Fruit fly (Drosophila melanogaster) whole organism, embryonic: ENCODE measurements around the gene Art4.
A peak's percentile ranks its signal among the peaks of the same experiment; 100 is the strongest.

Experiments
- Atf3 ChIP-seq: fragments of 200-800 bp; sonication (Bioruptor generic); optimal IDR thresholded peaks from 3 replicates; lab custom pipeline; 2016; ENCODE audit warnings: missing biosample characterization, missing genetic modification characterization
- B-H2 ChIP-seq: fragments of 200-800 bp; sonication (Bioruptor generic); optimal IDR thresholded peaks from 2 replicates; lab custom pipeline; 2018; ENCODE audit warnings: missing biosample characterization, mild to moderate bottlenecking, missing genetic modification characterization
- CG10543 ChIP-seq: fragments of 200-800 bp; sonication (Bioruptor generic); optimal IDR thresholded peaks from 3 replicates; lab custom pipeline; 2017; ENCODE audit warnings: missing biosample characterization, mild to moderate bottlenecking, missing genetic modification characterization, moderate library complexity
- CG12744 ChIP-seq: fragments of 200-800 bp; sonication (Bioruptor generic); optimal IDR thresholded peaks from 2 replicates; lab custom pipeline; 2016; ENCODE audit warnings: missing biosample characterization, missing genetic modification characterization
- CG15696 ChIP-seq: fragments of 200-800 bp; sonication (Bioruptor generic); optimal IDR thresholded peaks from 2 replicates; lab custom pipeline; 2019; ENCODE audit warnings: missing biosample characterization, mild to moderate bottlenecking, missing genetic modification characterization, moderate library complexity
- CG17328 ChIP-seq: fragments of 200-800 bp; sonication (Bioruptor generic); IDR thresholded peaks from 2 replicates; pipeline ENCODE4 v1.3.6; 2022; ENCODE audit warnings: missing biosample characterization, missing genetic modification characterization
- CG17359 ChIP-seq: fragments of 200-800 bp; sonication (Bioruptor generic); optimal IDR thresholded peaks from 3 replicates; lab custom pipeline; 2018; ENCODE audit warnings: missing biosample characterization, mild to moderate bottlenecking, missing genetic modification characterization, moderate library complexity
- CG17361 ChIP-seq: fragments of 200-800 bp; sonication (Bioruptor generic); IDR thresholded peaks from 3 replicates; pipeline ENCODE4 v1.3.6; 2022; ENCODE audit warnings: missing biosample characterization, missing genetic modification characterization
- CG18011 ChIP-seq: fragments of 200-800 bp; sonication (Bioruptor generic); optimal IDR thresholded peaks from 2 replicates; lab custom pipeline; 2017; ENCODE audit warnings: missing biosample characterization, missing genetic modification characterization, mild to moderate bottlenecking, moderate library complexity, missing genotype
- CG18262 ChIP-seq: fragments of 200-800 bp; optimal IDR thresholded peaks from 3 replicates; lab custom pipeline; 2019; ENCODE audit warnings: missing biosample characterization, mild to moderate bottlenecking, missing genetic modification characterization, moderate library complexity
- CG2199 ChIP-seq: fragments of 200-800 bp; sonication (Bioruptor generic); IDR thresholded peaks from 3 replicates; pipeline ENCODE4 v1.3.6; 2022; ENCODE audit warnings: missing biosample characterization, missing genetic modification characterization
- CG2678 ChIP-seq: fragments of 200-800 bp; sonication (Bioruptor generic); optimal IDR thresholded peaks from 3 replicates; lab custom pipeline; 2019; ENCODE audit warnings: missing biosample characterization, mild to moderate bottlenecking, missing genetic modification characterization, moderate library complexity
- CG32532 ChIP-seq: fragments of 200-800 bp; sonication (Bioruptor generic); IDR thresholded peaks from 2 replicates; pipeline ENCODE4 v1.3.6; 2022; ENCODE audit warnings: missing biosample characterization, missing genetic modification characterization
- CG33557 ChIP-seq: fragments of 200-800 bp; sonication (Bioruptor generic); optimal IDR thresholded peaks from 2 replicates; lab custom pipeline; 2019; ENCODE audit warnings: missing biosample characterization, mild to moderate bottlenecking, missing genetic modification characterization, moderate library complexity
- CG6689 ChIP-seq: fragments of 200-800 bp; sonication (Bioruptor generic); IDR thresholded peaks from 2 replicates; pipeline ENCODE4 v1.3.6; 2022; ENCODE audit warnings: missing biosample characterization, missing genetic modification characterization
- CG7745 ChIP-seq: fragments of 200-800 bp; sonication (Bioruptor generic); optimal IDR thresholded peaks from 2 replicates; lab custom pipeline; 2018; ENCODE audit warnings: missing biosample characterization, mild to moderate bottlenecking, missing genetic modification characterization, moderate library complexity
- CG8281 ChIP-seq: fragments of 200-800 bp; sonication (Bioruptor generic); optimal IDR thresholded peaks from 2 replicates; lab custom pipeline; 2018; ENCODE audit warnings: missing biosample characterization, mild to moderate bottlenecking, missing genetic modification characterization, moderate library complexity
- CG8290 ChIP-seq, 3 experiments: fragments of 200-800 bp; sonication (Bioruptor generic); optimal IDR thresholded peaks; 2 replicates each; lab custom pipeline; 2016 to 2019; ENCODE audit warnings: missing biosample characterization in 3 of 3, missing genetic modification characterization in 3 of 3, mild to moderate bottlenecking in 2 of 3, moderate library complexity in 1 of 3
- CG9215 ChIP-seq: fragments of 200-800 bp; sonication (Bioruptor generic); IDR thresholded peaks from 2 replicates; pipeline ENCODE4 v1.3.6; 2022; ENCODE audit warnings: missing biosample characterization, missing genetic modification characterization
- D19A ChIP-seq: fragments of 200-800 bp; optimal IDR thresholded peaks from 3 replicates; lab custom pipeline; 2019; ENCODE audit warnings: missing biosample characterization, mild to moderate bottlenecking, missing genetic modification characterization, moderate library complexity
- GATAe ChIP-seq: fragments of 200-800 bp; sonication (Bioruptor generic); conservative IDR thresholded peaks from 2 replicates; pipeline ENCODE4 v1.3.6; 2022; ENCODE audit warnings: missing biosample characterization, missing genetic modification characterization
- HLHmδ ChIP-seq: fragments of 200-800 bp; sonication (Bioruptor generic); optimal IDR thresholded peaks from 2 replicates; lab custom pipeline; 2018; ENCODE audit warnings: missing biosample characterization, mild to moderate bottlenecking, missing genetic modification characterization, moderate library complexity
- Med ChIP-seq: fragments of 200-800 bp; sonication (Bioruptor generic); peaks from one replicate; lab custom pipeline; 2016; ENCODE audit warnings: missing biosample characterization, missing genetic modification characterization, mild to moderate bottlenecking, inconsistent platforms, moderate library complexity
- Meics ChIP-seq: fragments of 200-800 bp; sonication (Bioruptor generic); optimal IDR thresholded peaks from 2 replicates; lab custom pipeline; 2017; ENCODE audit warnings: missing biosample characterization, mild to moderate bottlenecking, missing genetic modification characterization
- Myb ChIP-seq: fragments of 200-800 bp; sonication (Bioruptor generic); optimal IDR thresholded peaks from 2 replicates; lab custom pipeline; 2016; ENCODE audit warnings: missing biosample characterization, missing genetic modification characterization
- Nf-YA ChIP-seq: fragments of 200-800 bp; sonication (Bioruptor generic); IDR thresholded peaks from 2 replicates; pipeline ENCODE4 v1.3.6; 2022; ENCODE audit warnings: missing biosample characterization, missing genetic modification characterization
- Nf-YC ChIP-seq: fragments of 200-800 bp; optimal IDR thresholded peaks from 3 replicates; lab custom pipeline; 2019; ENCODE audit warnings: missing biosample characterization, mild to moderate bottlenecking, missing genetic modification characterization, moderate library complexity
- Sry-δ ChIP-seq: fragments of 200-800 bp; sonication (Bioruptor generic); optimal IDR thresholded peaks from 2 replicates; lab custom pipeline; 2016; ENCODE audit warnings: missing biosample characterization, missing genetic modification characterization
- Trl ChIP-seq, 3 experiments: fragments of >200 bp in 2 of 3; fragments of 200-800 bp in 1 of 3; sonication (Bioruptor generic) in 1 of 3; optimal IDR thresholded peaks; 2 replicates in 1 of 3; 3 replicates in 2 of 3; lab custom pipeline; 2016 to 2017; ENCODE audit warnings: missing biosample characterization in 1 of 3, missing genetic modification characterization in 1 of 3
- ap ChIP-seq: fragments of 200-800 bp; sonication (Bioruptor generic); IDR thresholded peaks from 2 replicates; pipeline ENCODE4 v1.3.6; 2022; ENCODE audit warnings: missing biosample characterization, missing genetic modification characterization
- btn ChIP-seq: fragments of 200-800 bp; sonication (Bioruptor generic); optimal IDR thresholded peaks from 2 replicates; lab custom pipeline; 2016; ENCODE audit warnings: missing biosample characterization, missing genetic modification characterization
- chinmo ChIP-seq: fragments of 200-800 bp; sonication (Bioruptor generic); IDR thresholded peaks from 4 replicates; pipeline ENCODE4 v1.3.6; 2022; ENCODE audit warnings: missing biosample characterization, missing genetic modification characterization; ENCODE audit not compliant: partially characterized antibody
- crp ChIP-seq, 2 experiments: fragments of 200-800 bp; sonication (Bioruptor generic); optimal IDR thresholded peaks; 2 replicates in 1 of 2; 3 replicates in 1 of 2; lab custom pipeline; 2017; ENCODE audit warnings: missing biosample characterization in 2 of 2, missing genetic modification characterization in 2 of 2, mild to moderate bottlenecking in 1 of 2, moderate library complexity in 1 of 2
- dmrt99B ChIP-seq: fragments of 200-800 bp; sonication (Bioruptor generic); optimal IDR thresholded peaks from 2 replicates; lab custom pipeline; 2018; ENCODE audit warnings: missing biosample characterization, mild to moderate bottlenecking, missing genetic modification characterization, moderate library complexity
- ewg ChIP-seq: fragments of 200-800 bp; sonication (Bioruptor generic); optimal IDR thresholded peaks from 3 replicates; lab custom pipeline; 2017; ENCODE audit warnings: mild to moderate bottlenecking, missing biosample characterization, missing genetic modification reagents, missing genetic modification characterization
- grau ChIP-seq: fragments of 200-800 bp; optimal IDR thresholded peaks from 3 replicates; lab custom pipeline; 2019; ENCODE audit warnings: missing biosample characterization, mild to moderate bottlenecking, missing genetic modification characterization, moderate library complexity
- hkb ChIP-seq, 2 experiments: fragments of 200-800 bp in 1 of 2; fragments of >200 bp in 1 of 2; sonication (Bioruptor generic) in 1 of 2; IDR thresholded peaks in 1 of 2; optimal IDR thresholded peaks in 1 of 2; 2 replicates each; pipeline versions ENCODE4 v1.3.6 to Lab custom; 2017 to 2022; ENCODE audit warnings: missing biosample characterization in 1 of 2, missing genetic modification characterization in 1 of 2
- kay ChIP-seq: fragments of 200-800 bp; sonication (Bioruptor generic); optimal IDR thresholded peaks from 2 replicates; lab custom pipeline; 2016; ENCODE audit warnings: missing biosample characterization, missing genetic modification characterization
- kni ChIP-seq: fragments of 200-800 bp; sonication (Bioruptor generic); optimal IDR thresholded peaks from 3 replicates; lab custom pipeline; 2017; ENCODE audit warnings: mild to moderate bottlenecking, missing biosample characterization, missing genetic modification reagents, missing genetic modification characterization
- mld ChIP-seq: fragments of 200-800 bp; sonication (Bioruptor generic); IDR thresholded peaks from 3 replicates; pipeline ENCODE4 v1.3.6; 2022; ENCODE audit warnings: missing biosample characterization, missing genetic modification characterization; ENCODE audit not compliant: partially characterized antibody
- pan ChIP-seq, 4 experiments: fragments of >200 bp in 3 of 4; fragments of 200-800 bp in 1 of 4; sonication (Bioruptor generic) in 1 of 4; optimal IDR thresholded peaks in 3 of 4; IDR thresholded peaks in 1 of 4; 2 replicates each; pipeline versions ENCODE4 v1.3.6 to Lab custom; 2017 to 2022; ENCODE audit warnings: missing biosample characterization in 2 of 4, missing genetic modification characterization in 2 of 4, mixed read lengths in 1 of 4
- pros ChIP-seq: fragments of 200-800 bp; sonication (Bioruptor generic); optimal IDR thresholded peaks from 3 replicates; lab custom pipeline; 2019; ENCODE audit warnings: missing biosample characterization, mild to moderate bottlenecking, missing genetic modification characterization, moderate library complexity
- ro ChIP-seq: fragments of 200-800 bp; sonication (Bioruptor generic); IDR thresholded peaks from 2 replicates; pipeline ENCODE4 v1.3.6; 2022; ENCODE audit warnings: missing biosample characterization, missing genetic modification characterization
- row ChIP-seq: fragments of 200-800 bp; sonication (Bioruptor generic); IDR thresholded peaks from 3 replicates; pipeline ENCODE4 v1.3.6; 2022; ENCODE audit warnings: missing biosample characterization, missing genetic modification characterization
- sd ChIP-seq: fragments of 200-800 bp; sonication (Bioruptor generic); optimal IDR thresholded peaks from 3 replicates; lab custom pipeline; 2018; ENCODE audit warnings: missing biosample characterization, mild to moderate bottlenecking, missing genetic modification characterization, moderate library complexity
- sna ChIP-seq: fragments of 200-800 bp; sonication (Bioruptor generic); IDR thresholded peaks from 2 replicates; pipeline ENCODE4 v1.3.6; 2022; ENCODE audit warnings: missing biosample characterization, missing genetic modification characterization; ENCODE audit not compliant: partially characterized antibody
- tna ChIP-seq: fragments of 200-800 bp; sonication (Bioruptor generic); IDR thresholded peaks from 2 replicates; pipeline ENCODE4 v1.3.6; 2022; ENCODE audit warnings: missing biosample characterization, missing genetic modification characterization; ENCODE audit not compliant: partially characterized antibody

Art4 gene

dm6 chr3R:10034995-10035446, 49.2 kb upstream of the Art4 start (continued):
- TF ChIP-seq CG2678 (peak; percentile 16), CG18262 (tag; lab: Kevin White, UChicago) (peak; percentile 52), GATAe (no peak), sna (GFP tag; lab: Robert Waterston, UW) (0 out of 2 replicates have a peak, but pooled peaks have one; percentile 14), ro (GFP tag; lab: Robert Waterston, UW) (no peak), CG8281 (tag; lab: Kevin White, UChicago) (peak; percentile 35), ap (no peak), pros (GFP tag; lab: Kevin White, UChicago) (peak; percentile 32), kay (peak; percentile 80), crp (GFP tag; optimal IDR thresholded peaks at IDR 0.05; lab: Kevin White, UChicago) (no peak), Trl (optimal IDR thresholded peaks at IDR 0.05; lab: Kevin White, UChicago) (peak; percentile 56 to 82), Trl (GFP tag; optimal IDR thresholded peaks at IDR 0.05; lab: Kevin White, UChicago) (no peak), ewg (GFP tag; lab: Kevin White, UChicago) (peak; percentile 24), CG17359 (tag; lab: Kevin White, UChicago) (peak; percentile 37), CG17361 (GFP tag; lab: Robert Waterston, UW) (peak; percentile 32; the same call in 1 of the 3 replicates), CG32532 (GFP tag; lab: Robert Waterston, UW) (peak; percentile 30; the same call in 1 of the 2 replicates), Meics (GFP tag; lab: Kevin White, UChicago) (peak; percentile 89), btn (GFP tag; lab: Kevin White, UChicago) (no peak), CG7745 (tag; lab: Kevin White, UChicago) (no peak), tna (GFP tag; lab: Robert Waterston, UW) (no peak), Med (GFP tag; lab: Kevin White, UChicago) (peak; percentile 58), CG10543 (peak; percentile 7), CG12744 (GFP tag; lab: Kevin White, UChicago) (no peak), HLHmδ (GFP tag; lab: Kevin White, UChicago) (no peak), Atf3 (GFP tag; lab: Kevin White, UChicago) (no peak), kni (GFP tag; lab: Kevin White, UChicago) (peak; percentile 80), pan (optimal IDR thresholded peaks at IDR 0.05; lab: Kevin White, UChicago) (no peak), pan (GFP tag; optimal IDR thresholded peaks at IDR 0.05 in 1 of 2, IDR thresholded peaks at IDR 0.05 in 1 of 2) (peak in 1 of 2 experiments; percentile 35), CG9215 (GFP tag; lab: Robert Waterston, UW) (no peak), mld (0 out of 3 replicates have a peak, but pooled peaks have one; percentile 39), CG6689 (GFP tag; lab: Robert Waterston, UW) (peak; percentile 24; the same call in 1 of the 2 replicates), dmrt99B (tag; lab: Kevin White, UChicago) (peak; percentile 38), CG8290 (GFP tag; optimal IDR thresholded peaks at IDR 0.05; lab: Kevin White, UChicago) (no peak), CG8290 (tag; optimal IDR thresholded peaks at IDR 0.05; lab: Kevin White, UChicago) (peak in 1 of 2 experiments; percentile 6), CG15696 (tag; lab: Kevin White, UChicago) (no peak), sd (tag; lab: Kevin White, UChicago) (peak; percentile 1), Sry-δ (GFP tag; lab: Kevin White, UChicago) (no peak), CG33557 (GFP tag; lab: Kevin White, UChicago) (no peak), Nf-YC (tag; lab: Kevin White, UChicago) (peak; percentile 28), chinmo (GFP tag; lab: Robert Waterston, UW) (0 out of 4 replicates have a peak, but pooled peaks have one; percentile 44), Nf-YA (no peak), row (GFP tag; lab: Robert Waterston, UW) (0 out of 3 replicates have a peak, but pooled peaks have one; percentile 9), grau (tag; lab: Kevin White, UChicago) (peak; percentile 2), CG17328 (GFP tag; lab: Robert Waterston, UW) (no peak), hkb (optimal IDR thresholded peaks at IDR 0.05; lab: Kevin White, UChicago) (no peak), hkb (GFP tag; IDR thresholded peaks at IDR 0.05; lab: Robert Waterston, UW) (0 out of 2 replicates have a peak, but pooled peaks have one; percentile 8), B-H2 (GFP tag; lab: Kevin White, UChicago) (no peak), CG2199 (GFP tag; lab: Robert Waterston, UW) (0 out of 3 replicates have a peak, but pooled peaks have one; percentile 54), CG18011 (GFP tag; lab: Kevin White, UChicago) (no peak), Myb (no peak), D19A (tag; lab: Kevin White, UChicago) (peak; percentile 41)
